Worm (Caenorhabditis elegans): Measurements from ENCODE around the gene C24H10.3.

The C24H10.3 gene

DNA sequence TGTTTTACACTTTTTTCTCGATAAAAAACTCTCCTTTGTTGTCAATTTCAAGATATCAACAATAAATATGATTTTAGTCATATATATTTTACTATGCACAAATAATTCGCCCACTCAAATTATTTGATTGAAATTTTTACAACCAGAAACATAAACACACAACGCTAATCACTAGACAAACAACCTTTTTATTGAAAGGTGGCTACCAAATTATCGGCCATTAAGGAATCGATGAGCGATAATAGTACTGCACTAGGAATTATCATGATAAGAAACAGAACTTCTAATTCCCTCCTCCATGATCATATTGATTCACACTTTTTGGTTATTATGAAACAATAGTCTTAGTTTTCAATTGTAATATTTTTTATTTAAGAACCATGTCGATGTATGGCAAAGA, 48.3 kb downstream of the C24H10.3 start, which contains the start of gene C42D8.1:
TSS of gene C42D8.1 (plus strand) at position 377 of the 400 bp plus-strand sequence.
- TF ChIP-seq pqm-1 (tag; optimal IDR thresholded peaks at IDR 0.05), result peak; percentile 89
- no peak for TF ChIP-seq hmg-11 (tag; optimal IDR thresholded peaks at IDR 0.05)
- no peak for TF ChIP-seq nhr-28 (tag; optimal IDR thresholded peaks at IDR 0.05)
- peak; percentile 84 for TF ChIP-seq elt-2 (tag; optimal IDR thresholded peaks at IDR 0.05)
- peak; percentile 35 for TF ChIP-seq pha-4 (tag; optimal IDR thresholded peaks at IDR 0.05)
